Worm (Caenorhabditis elegans): ENCODE data around the gene K10G4.10.

DNA sequence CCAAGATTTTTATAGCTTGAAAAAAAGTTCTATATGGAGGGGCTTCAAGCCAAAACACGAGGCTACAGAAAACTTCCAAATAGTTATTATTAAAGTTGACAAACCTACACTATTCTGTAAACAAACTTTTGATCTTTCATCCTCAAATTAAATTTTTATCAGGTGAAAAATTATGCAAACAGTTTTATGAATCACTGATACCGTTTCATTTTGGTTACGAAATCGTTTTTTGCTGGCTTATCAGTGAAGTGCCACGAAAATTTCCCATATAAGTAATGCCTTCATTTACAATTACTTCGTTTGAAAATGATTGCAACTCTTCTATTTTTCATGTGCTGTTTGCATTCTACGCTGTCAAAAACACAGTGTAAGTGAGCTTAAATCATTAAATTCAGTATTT is 34.5 kb upstream of the K10G4.10 start, which contains the start of gene T19C9.8:
- TF ChIP-seq ama-1 (optimal IDR thresholded peaks at IDR 0.05) (no peak), nhr-11 (tag; optimal IDR thresholded peaks at IDR 0.05) (no peak), lin-39 (tag; optimal IDR thresholded peaks at IDR 0.05) (no peak), pha-4 (tag; optimal IDR thresholded peaks at IDR 0.05) (no peak), elt-2 (tag; optimal IDR thresholded peaks at IDR 0.05) (peak; percentile 94), nhr-12 (tag; optimal IDR thresholded peaks at IDR 0.05) (no peak), daf-12 (tag; optimal IDR thresholded peaks at IDR 0.05) (no peak), unc-62 (GFP tag; optimal IDR thresholded peaks at IDR 0.05) (no peak)

Data from whole organism, L3 larva.